Worm (Caenorhabditis elegans) whole organism, L4 larva: ENCODE results near the gene aat-3.

Source experiments
- F26F4.8 ChIP-seq: fragments of 200-800 bp; sonication (Bioruptor generic); conservative IDR thresholded peaks from 2 replicates; pipeline ENCODE4 v1.3.6; 2022; ENCODE audit warnings: missing genetic modification characterization, missing compliant biosample characterization
- F44E2.7 ChIP-seq: fragments of 200-800 bp; sonication (Bioruptor generic); IDR thresholded peaks from 2 replicates; pipeline ENCODE4 v2.1.2; 2022; ENCODE audit warnings: missing genetic modification characterization, missing compliant biosample characterization
- F49E8.2 ChIP-seq: sonication (generic microtip); optimal IDR thresholded peaks from 2 replicates; lab custom pipeline; 2016; ENCODE audit warnings: missing compliant biosample characterization, mild to moderate bottlenecking, missing genetic modification characterization, borderline replicate concordance
- Y5F2A.4 ChIP-seq: fragments of 200-800 bp; sonication (Bioruptor generic); optimal IDR thresholded peaks from 2 replicates; lab custom pipeline; 2018; ENCODE audit warnings: mild to moderate bottlenecking, missing genetic modification characterization, missing compliant biosample characterization
- ZK337.2 ChIP-seq: fragments of 200-800 bp; sonication (Bioruptor generic); IDR thresholded peaks from 2 replicates; pipeline ENCODE4 v1.3.6; 2022; ENCODE audit warnings: missing genetic modification reagents, missing genetic modification characterization, missing compliant biosample characterization
- ZK546.5 ChIP-seq, 2 experiments: sonication (generic microtip); optimal IDR thresholded peaks; 2 replicates each; lab custom pipeline; 2017; ENCODE audit warnings: missing biosample characterization in 2 of 2, missing genetic modification characterization in 2 of 2
- aly-2 ChIP-seq: sonication (generic microtip); optimal IDR thresholded peaks from 2 replicates; lab custom pipeline; 2018; ENCODE audit warnings: missing biosample characterization, missing genetic modification characterization
- arid-1 ChIP-seq: fragments of 200-800 bp; sonication (Bioruptor generic); conservative IDR thresholded peaks from 2 replicates; pipeline ENCODE4 v1.3.6; 2022; ENCODE audit warnings: missing genetic modification reagents, missing genetic modification characterization, missing compliant biosample characterization
- ceh-28 ChIP-seq: fragments of 150-350 bp; optimal IDR thresholded peaks from 2 replicates; lab custom pipeline; 2014; ENCODE audit warnings: missing biosample characterization, missing genetic modification reagents, missing genetic modification characterization
- ceh-32 ChIP-seq: sonication (generic microtip); optimal IDR thresholded peaks from 2 replicates; lab custom pipeline; 2016; ENCODE audit warnings: mild to moderate bottlenecking, missing genetic modification characterization, missing compliant biosample characterization; ENCODE audit not compliant: poor library complexity
- ceh-44 ChIP-seq: fragments of 200-800 bp; sonication (Bioruptor generic); IDR thresholded peaks from 2 replicates; pipeline ENCODE4 v1.3.6; 2022; ENCODE audit warnings: missing genetic modification reagents, missing genetic modification characterization, missing compliant biosample characterization
- ces-1 ChIP-seq: fragments of 150-350 bp; sonication (generic microtip); optimal IDR thresholded peaks from 4 replicates; lab custom pipeline; 2014; ENCODE audit warnings: missing biosample characterization, missing genetic modification reagents, missing genetic modification characterization
- cey-2 ChIP-seq: sonication (generic microtip); optimal IDR thresholded peaks from 3 replicates; lab custom pipeline; 2017; ENCODE audit warnings: missing genetic modification characterization, mild to moderate bottlenecking, missing compliant biosample characterization, antibody characterized with exemption, borderline replicate concordance; ENCODE audit not compliant: insufficient read depth
- daf-12 ChIP-seq: fragments of 150-350 bp; optimal IDR thresholded peaks from 2 replicates; lab custom pipeline; 2014; ENCODE audit warnings: missing biosample characterization, missing genetic modification reagents, missing genetic modification characterization
- daf-19 ChIP-seq: fragments of 200-800 bp; sonication (Bioruptor generic); conservative IDR thresholded peaks from 2 replicates; pipeline ENCODE4 v1.3.6; 2022; ENCODE audit warnings: missing genetic modification characterization, missing compliant biosample characterization
- dmd-6 ChIP-seq: fragments of 200-800 bp; sonication (Bioruptor generic); IDR thresholded peaks from 2 replicates; pipeline ENCODE4 v1.3.6; 2022; ENCODE audit warnings: missing genetic modification reagents, missing genetic modification characterization, missing compliant biosample characterization
- dmd-8 ChIP-seq: fragments of 200-800 bp; sonication (Bioruptor generic); IDR thresholded peaks from 2 replicates; pipeline ENCODE4 v1.3.6; 2022; ENCODE audit warnings: missing genetic modification characterization, missing compliant biosample characterization
- dmd-9 ChIP-seq: fragments of 200-800 bp; sonication (Bioruptor generic); IDR thresholded peaks from 2 replicates; pipeline ENCODE4 v1.3.6; 2022; ENCODE audit warnings: missing genetic modification reagents, missing genetic modification characterization, missing compliant biosample characterization
- egl-43 ChIP-seq: fragments of 200-800 bp; sonication (Bioruptor generic); IDR thresholded peaks from 2 replicates; pipeline ENCODE4 v1.3.6; 2022; ENCODE audit warnings: missing genetic modification reagents, missing genetic modification characterization, missing compliant biosample characterization
- fkh-10 ChIP-seq: fragments of 150-350 bp; optimal IDR thresholded peaks from 2 replicates; lab custom pipeline; 2014; ENCODE audit warnings: missing biosample characterization, missing genetic modification reagents, missing genetic modification characterization
- hlh-11 ChIP-seq: fragments of 200-800 bp; sonication (Bioruptor generic); optimal IDR thresholded peaks from 2 replicates; lab custom pipeline; 2018; ENCODE audit warnings: mild to moderate bottlenecking, missing genetic modification characterization, missing compliant biosample characterization
- hlh-30 ChIP-seq: sonication (generic microtip); optimal IDR thresholded peaks from 2 replicates; lab custom pipeline; 2017; ENCODE audit warnings: antibody characterized with exemption, mild to moderate bottlenecking, missing genetic modification characterization, missing compliant biosample characterization; ENCODE audit not compliant: insufficient read depth
- lim-7 ChIP-seq: fragments of 200-800 bp; sonication (Bioruptor generic); IDR thresholded peaks from 2 replicates; pipeline ENCODE4 v1.3.6; 2022; ENCODE audit warnings: missing genetic modification characterization, missing compliant biosample characterization
- lin-1 ChIP-seq: fragments of 200-800 bp; sonication (Bioruptor generic); IDR thresholded peaks from 2 replicates; pipeline ENCODE4 v1.3.6; 2022; ENCODE audit warnings: missing genetic modification reagents, missing genetic modification characterization, missing compliant biosample characterization
- lin-39 ChIP-seq: fragments of 150-350 bp; optimal IDR thresholded peaks from 2 replicates; lab custom pipeline; 2014; ENCODE audit warnings: missing biosample characterization, missing genetic modification reagents, missing genetic modification characterization
- lir-3 ChIP-seq: sonication (generic microtip); optimal IDR thresholded peaks from 2 replicates; lab custom pipeline; 2016; ENCODE audit warnings: mild to moderate bottlenecking, missing genetic modification characterization, missing compliant biosample characterization
- madf-5 ChIP-seq, 2 experiments: fragments of 200-800 bp; sonication (Bioruptor generic); IDR thresholded peaks; 2 replicates each; pipeline ENCODE4 v1.3.6; 2022; ENCODE audit warnings: missing compliant biosample characterization in 2 of 2, missing genetic modification characterization in 2 of 2
- madf-9 ChIP-seq: fragments of 200-800 bp; sonication (Bioruptor generic); conservative IDR thresholded peaks from 2 replicates; pipeline ENCODE4 v1.3.6; 2022; ENCODE audit warnings: missing genetic modification reagents, missing genetic modification characterization, missing compliant biosample characterization
- mdt-29 ChIP-seq: fragments of 200-800 bp; sonication (Bioruptor generic); IDR thresholded peaks from 2 replicates; pipeline ENCODE4 v1.3.6; 2022; ENCODE audit warnings: missing genetic modification reagents, missing genetic modification characterization, missing compliant biosample characterization
- mep-1 ChIP-seq: fragments of 150-350 bp; sonication (generic microtip); optimal IDR thresholded peaks from 3 replicates; lab custom pipeline; 2014; ENCODE audit warnings: missing biosample characterization, missing genetic modification characterization
- mes-2 ChIP-seq: sonication (generic microtip); optimal IDR thresholded peaks from 2 replicates; lab custom pipeline; 2016; ENCODE audit warnings: missing genotype, mild to moderate bottlenecking, missing genetic modification characterization, missing compliant biosample characterization; ENCODE audit not compliant: poor library complexity, severe bottlenecking
- nhr-102 ChIP-seq: sonication (generic microtip); optimal IDR thresholded peaks from 2 replicates; lab custom pipeline; 2016; ENCODE audit warnings: mild to moderate bottlenecking, missing genetic modification characterization, moderate library complexity, missing compliant biosample characterization
- nhr-11 ChIP-seq: fragments of 150-350 bp; optimal IDR thresholded peaks from 2 replicates; lab custom pipeline; 2014; ENCODE audit warnings: missing biosample characterization, missing genetic modification characterization
- nhr-111 ChIP-seq: fragments of 200-800 bp; sonication (Bioruptor generic); optimal IDR thresholded peaks from 2 replicates; lab custom pipeline; 2018; ENCODE audit warnings: mild to moderate bottlenecking, missing genetic modification characterization, missing compliant biosample characterization
- nhr-25 ChIP-seq: sonication (generic microtip); optimal IDR thresholded peaks from 2 replicates; lab custom pipeline; 2017; ENCODE audit warnings: missing genetic modification characterization, mild to moderate bottlenecking, missing compliant biosample characterization, antibody characterized with exemption, moderate library complexity, borderline replicate concordance; ENCODE audit not compliant: insufficient read depth
- nhr-48 ChIP-seq: sonication (generic microtip); optimal IDR thresholded peaks from 2 replicates; lab custom pipeline; 2016; ENCODE audit warnings: mild to moderate bottlenecking, missing genetic modification characterization, missing compliant biosample characterization
- nhr-6 ChIP-seq: fragments of 150-350 bp; optimal IDR thresholded peaks from 2 replicates; lab custom pipeline; 2014; ENCODE audit warnings: missing biosample characterization, missing genetic modification characterization
- nhr-77 ChIP-seq: fragments of 150-350 bp; optimal IDR thresholded peaks from 2 replicates; lab custom pipeline; 2014; ENCODE audit warnings: missing biosample characterization, missing genetic modification characterization
- pqm-1 ChIP-seq: sonication (generic microtip); optimal IDR thresholded peaks from 2 replicates; lab custom pipeline; 2017; ENCODE audit warnings: missing biosample characterization, missing genetic modification characterization
- saeg-2 ChIP-seq: fragments of 200-800 bp; sonication (Bioruptor generic); IDR thresholded peaks from 2 replicates; pipeline ENCODE4 v1.3.6; 2022; ENCODE audit warnings: missing genetic modification reagents, missing genetic modification characterization, missing compliant biosample characterization
- set-16 ChIP-seq: fragments of 200-800 bp; sonication (Bioruptor generic); IDR thresholded peaks from 2 replicates; pipeline ENCODE4 v1.3.6; 2022; ENCODE audit warnings: missing genetic modification reagents, missing genetic modification characterization, missing compliant biosample characterization
- snpc-4 ChIP-seq: fragments of 150-350 bp; optimal IDR thresholded peaks from 2 replicates; lab custom pipeline; 2014; ENCODE audit warnings: missing biosample characterization, missing genetic modification characterization
- spr-3 ChIP-seq: fragments of 200-800 bp; sonication (Bioruptor generic); optimal IDR thresholded peaks from 2 replicates; lab custom pipeline; 2018; ENCODE audit warnings: mild to moderate bottlenecking, missing genetic modification characterization, missing compliant biosample characterization
- tra-1 ChIP-seq: fragments of 200-800 bp; sonication (Bioruptor generic); IDR thresholded peaks from 2 replicates; pipeline ENCODE4 v1.3.6; 2022; ENCODE audit warnings: missing genetic modification reagents, missing genetic modification characterization, missing compliant biosample characterization
- unc-130 ChIP-seq: sonication (generic microtip); optimal IDR thresholded peaks from 2 replicates; lab custom pipeline; 2016; ENCODE audit warnings: missing genetic modification reagents, missing genetic modification characterization, missing compliant biosample characterization
- unc-39 ChIP-seq: sonication (generic microtip); optimal IDR thresholded peaks from 2 replicates; lab custom pipeline; 2017; ENCODE audit warnings: missing biosample characterization, missing genetic modification characterization
- zag-1 ChIP-seq: fragments of 150-350 bp; optimal IDR thresholded peaks from 2 replicates; lab custom pipeline; 2014; ENCODE audit warnings: missing biosample characterization, missing genetic modification characterization
- zfp-2 ChIP-seq: sonication (generic microtip); optimal IDR thresholded peaks from 2 replicates; lab custom pipeline; 2016; ENCODE audit warnings: mild to moderate bottlenecking, missing genetic modification characterization, missing compliant biosample characterization
- zfp-3 ChIP-seq: fragments of 200-800 bp; sonication (Bioruptor generic); conservative IDR thresholded peaks from 2 replicates; pipeline ENCODE4 v1.3.6; 2022; ENCODE audit warnings: missing genetic modification reagents, missing genetic modification characterization, missing compliant biosample characterization
- ztf-7 ChIP-seq: fragments of 150-350 bp; optimal IDR thresholded peaks from 2 replicates; lab custom pipeline; 2014; ENCODE audit warnings: missing biosample characterization, missing genetic modification characterization

aat-3 gene

DNA sequence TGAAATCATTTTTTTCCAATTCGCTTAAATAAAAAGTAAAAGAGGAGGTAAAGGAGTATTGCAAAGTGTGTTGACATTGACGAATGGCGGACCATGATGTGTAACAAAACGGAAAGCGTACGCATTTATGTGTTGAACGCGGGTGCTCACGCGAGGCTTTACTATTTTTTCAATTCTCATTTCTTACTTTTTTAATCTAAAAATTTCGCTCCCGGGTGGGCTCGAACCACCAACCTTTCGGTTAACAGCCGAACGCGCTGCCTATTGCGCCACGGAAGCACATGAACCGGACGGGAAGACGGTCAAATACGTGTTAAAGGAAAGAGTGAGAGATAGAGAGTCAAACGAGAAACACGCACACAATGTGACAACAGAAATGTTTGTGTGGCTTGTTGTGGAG lies 2.7 kb upstream of the aat-3 start:
- TF ChIP-seq tra-1 (GFP tag; lab: Robert Waterston, UW): no peak
- TF ChIP-seq mep-1 (tag; lab: Kevin White, UChicago): peak; percentile 89
- peak; percentile 57 for TF ChIP-seq aly-2 (tag; lab: Kevin White, UChicago)
- 0 out of 2 replicates have a peak, but pooled peaks have one; percentile 47 for TF ChIP-seq mdt-29
- TF ChIP-seq nhr-77 (tag; lab: Kevin White, UChicago): peak; percentile 60
- TF ChIP-seq F44E2.7 (GFP tag; lab: Robert Waterston, UW): peak; percentile 84; the same call in 1 of the 2 replicates
- peak; percentile 68 for TF ChIP-seq ceh-32 (tag; lab: Kevin White, UChicago)
- TF ChIP-seq madf-5 (GFP tag; IDR thresholded peaks at IDR 0.05; lab: Robert Waterston, UW): peak; percentile 68 to 91; a peak in 2 of 4 replicates
- peak; percentile 41 for TF ChIP-seq F49E8.2 (tag; lab: Kevin White, UChicago)
- peak; percentile 75 for TF ChIP-seq hlh-30 (tag; lab: Kevin White, UChicago)
- 0 out of 2 replicates have a peak, but pooled peaks have one; percentile 44 for TF ChIP-seq ceh-44 (GFP tag; lab: Robert Waterston, UW)
- peak; percentile 11 for TF ChIP-seq nhr-111 (GFP tag; lab: Kevin White, UChicago)
- TF ChIP-seq Y5F2A.4 (GFP tag; lab: Kevin White, UChicago): peak; percentile 45
- peak; percentile 55 for TF ChIP-seq madf-9 (GFP tag; lab: Robert Waterston, UW)
- TF ChIP-seq ZK337.2: peak; percentile 51; the same call in 1 of the 2 replicates
- TF ChIP-seq pqm-1: no peak
- TF ChIP-seq dmd-9: 0 out of 2 replicates have a peak, but pooled peaks have one; percentile 50
- TF ChIP-seq lin-39 (tag; lab: Kevin White, UChicago): no peak
- peak; percentile 73 for TF ChIP-seq arid-1 (GFP tag; lab: Robert Waterston, UW)
- TF ChIP-seq unc-39: no peak
- peak; percentile 75 for TF ChIP-seq hlh-11 (tag; lab: Kevin White, UChicago)
- peak; percentile 74 for TF ChIP-seq lir-3 (tag; lab: Kevin White, UChicago)
- TF ChIP-seq unc-130 (GFP tag; lab: Kevin White, UChicago): peak; percentile 46
- TF ChIP-seq nhr-25: no peak
- peak; percentile 91 for TF ChIP-seq lin-1
- TF ChIP-seq fkh-10 (GFP tag; lab: Kevin White, UChicago): peak; percentile 49
- TF ChIP-seq ztf-7 (tag; lab: Kevin White, UChicago): peak; percentile 33
- TF ChIP-seq mes-2: peak; percentile 74
- TF ChIP-seq ZK546.5 (tag; optimal IDR thresholded peaks at IDR 0.05; lab: Kevin White, UChicago): no peak
- TF ChIP-seq ces-1 (GFP tag; lab: Kevin White, UChicago): no peak
- TF ChIP-seq set-16 (GFP tag; lab: Robert Waterston, UW): peak; percentile 28; the same call in 1 of the 2 replicates
- peak; percentile 59 for TF ChIP-seq nhr-48 (tag; lab: Kevin White, UChicago)
- TF ChIP-seq zfp-3 (GFP tag; lab: Robert Waterston, UW): 0 out of 2 replicates have a peak, but pooled peaks have one; percentile 52
- peak; percentile 75 for TF ChIP-seq nhr-11 (tag; lab: Kevin White, UChicago)
- no peak for TF ChIP-seq cey-2 (tag; lab: Kevin White, UChicago)
- peak; percentile 26 for TF ChIP-seq zfp-2
- TF ChIP-seq ceh-28: no peak
- TF ChIP-seq snpc-4: no peak
- peak; percentile 57 for TF ChIP-seq nhr-102 (tag; lab: Kevin White, UChicago)
- peak; percentile 81 for TF ChIP-seq lim-7 (GFP tag; lab: Robert Waterston, UW)
- TF ChIP-seq zag-1 (tag; lab: Kevin White, UChicago): no peak
- peak; percentile 77; the same call in 1 of the 2 replicates for TF ChIP-seq F26F4.8 (GFP tag; lab: Robert Waterston, UW)
- no peak for TF ChIP-seq daf-12 (tag; lab: Kevin White, UChicago)
- TF ChIP-seq saeg-2 (GFP tag; lab: Robert Waterston, UW): no peak
- TF ChIP-seq dmd-6: peak; percentile 74
- peak; percentile 64 for TF ChIP-seq nhr-6 (tag; lab: Kevin White, UChicago)
- peak; percentile 79 for TF ChIP-seq daf-19 (GFP tag; lab: Robert Waterston, UW)
- TF ChIP-seq egl-43: peak; percentile 92
- TF ChIP-seq dmd-8: peak; percentile 89
- peak; percentile 7 for TF ChIP-seq spr-3
